Worm (Caenorhabditis elegans) whole organism, late embryonic: ENCODE data around the gene fbxa-152.

Source experiments
- C08G9.2 ChIP-seq: sonication (generic microtip); optimal IDR thresholded peaks from 2 replicates; lab custom pipeline; 2016; ENCODE audit warnings: mild to moderate bottlenecking, missing genetic modification characterization, moderate library complexity, missing compliant biosample characterization
- C38D4.7 ChIP-seq: fragments of 200-800 bp; sonication (Bioruptor generic); optimal IDR thresholded peaks from 2 replicates; lab custom pipeline; 2018; ENCODE audit warnings: mild to moderate bottlenecking, missing genetic modification characterization, moderate library complexity, missing compliant biosample characterization
- K02D7.2 ChIP-seq: sonication (generic microtip); optimal IDR thresholded peaks from 2 replicates; lab custom pipeline; 2017; ENCODE audit warnings: mild to moderate bottlenecking, missing genetic modification characterization, missing compliant biosample characterization
- K09A11.1 ChIP-seq: sonication (generic microtip); optimal IDR thresholded peaks from 2 replicates; lab custom pipeline; 2017; ENCODE audit warnings: antibody characterized with exemption, mild to moderate bottlenecking, missing genetic modification characterization, missing compliant biosample characterization; ENCODE audit not compliant: insufficient read depth
- Y22D7AL.16 ChIP-seq: sonication (generic microtip); optimal IDR thresholded peaks from 2 replicates; lab custom pipeline; 2016; ENCODE audit warnings: missing genetic modification characterization, missing compliant biosample characterization
- ama-1 ChIP-seq: fragments of 150-350 bp; optimal IDR thresholded peaks from 2 replicates; lab custom pipeline; 2014
- ceh-19 ChIP-seq: fragments of 200-800 bp; sonication (Bioruptor generic); optimal IDR thresholded peaks from 2 replicates; lab custom pipeline; 2018; ENCODE audit warnings: mild to moderate bottlenecking, missing genetic modification characterization, missing compliant biosample characterization
- ceh-22 ChIP-seq: sonication (generic microtip); optimal IDR thresholded peaks from 2 replicates; lab custom pipeline; 2017; ENCODE audit warnings: missing biosample characterization, missing genetic modification characterization
- ceh-30 ChIP-seq: fragments of 150-350 bp; optimal IDR thresholded peaks from 2 replicates; lab custom pipeline; 2014; ENCODE audit warnings: missing biosample characterization, missing genetic modification characterization
- ceh-31 ChIP-seq: sonication (generic microtip); optimal IDR thresholded peaks from 2 replicates; lab custom pipeline; 2016; ENCODE audit warnings: missing genetic modification characterization, missing compliant biosample characterization
- ceh-45 ChIP-seq: fragments of 200-800 bp; sonication (Bioruptor generic); IDR thresholded peaks from 2 replicates; pipeline ENCODE4 v1.3.6; 2022; ENCODE audit warnings: missing genetic modification reagents, missing genetic modification characterization, missing compliant biosample characterization
- ceh-48 ChIP-seq: sonication (generic microtip); optimal IDR thresholded peaks from 2 replicates; lab custom pipeline; 2016; ENCODE audit warnings: missing genetic modification characterization, inconsistent platforms, missing compliant biosample characterization
- ceh-6 ChIP-seq: fragments of 200-800 bp; sonication (Bioruptor generic); optimal IDR thresholded peaks from 2 replicates; lab custom pipeline; 2018; ENCODE audit warnings: mild to moderate bottlenecking, missing genetic modification characterization, missing compliant biosample characterization
- ceh-9 ChIP-seq: sonication (generic microtip); optimal IDR thresholded peaks from 2 replicates; lab custom pipeline; 2016; ENCODE audit warnings: mild to moderate bottlenecking, missing genetic modification characterization, inconsistent platforms, missing compliant biosample characterization
- che-1 ChIP-seq: sonication (generic microtip); optimal IDR thresholded peaks from 2 replicates; lab custom pipeline; 2016; ENCODE audit warnings: mild to moderate bottlenecking, missing genetic modification characterization, missing compliant biosample characterization
- dve-1 ChIP-seq: sonication (generic microtip); optimal IDR thresholded peaks from 2 replicates; lab custom pipeline; 2017; ENCODE audit warnings: antibody characterized with exemption, mild to moderate bottlenecking, missing genetic modification characterization, missing compliant biosample characterization
- elt-2 ChIP-seq: sonication (generic microtip); optimal IDR thresholded peaks from 2 replicates; lab custom pipeline; 2016; ENCODE audit warnings: missing genetic modification reagents, missing genetic modification characterization, missing compliant biosample characterization
- elt-4 ChIP-seq: sonication (generic microtip); optimal IDR thresholded peaks from 2 replicates; lab custom pipeline; 2016; ENCODE audit warnings: missing genetic modification characterization, missing compliant biosample characterization
- ets-4 ChIP-seq: sonication (generic microtip); optimal IDR thresholded peaks from 2 replicates; lab custom pipeline; 2016; ENCODE audit warnings: missing genetic modification characterization, missing compliant biosample characterization
- eyg-1 ChIP-seq: sonication (generic microtip); optimal IDR thresholded peaks from 2 replicates; lab custom pipeline; 2016; ENCODE audit warnings: missing genotype, missing genetic modification characterization, missing compliant biosample characterization
- fax-1 ChIP-seq: sonication (generic microtip); optimal IDR thresholded peaks from 2 replicates; lab custom pipeline; 2016; ENCODE audit warnings: missing genotype, missing genetic modification characterization, missing compliant biosample characterization
- gmeb-2 ChIP-seq: sonication (generic microtip); optimal IDR thresholded peaks from 2 replicates; lab custom pipeline; 2016; ENCODE audit warnings: missing genetic modification characterization, inconsistent platforms, missing compliant biosample characterization
- hlh-15 ChIP-seq: sonication (generic microtip); optimal IDR thresholded peaks from 2 replicates; lab custom pipeline; 2016; ENCODE audit warnings: missing genetic modification characterization, missing compliant biosample characterization
- hlh-6 ChIP-seq: sonication (generic microtip); optimal IDR thresholded peaks from 2 replicates; lab custom pipeline; 2016; ENCODE audit warnings: missing genotype, missing genetic modification characterization, missing compliant biosample characterization
- hlh-8 ChIP-seq: sonication (generic microtip); optimal IDR thresholded peaks from 2 replicates; lab custom pipeline; 2016; ENCODE audit warnings: missing genotype, missing genetic modification characterization, missing compliant biosample characterization
- lim-6 ChIP-seq: sonication (generic microtip); optimal IDR thresholded peaks from 2 replicates; lab custom pipeline; 2016; ENCODE audit warnings: missing genetic modification characterization, missing compliant biosample characterization
- lin-11 ChIP-seq: fragments of 200-800 bp; sonication (Bioruptor generic); optimal IDR thresholded peaks from 2 replicates; lab custom pipeline; 2018; ENCODE audit warnings: mild to moderate bottlenecking, missing genetic modification characterization, missing compliant biosample characterization
- nfya-1 ChIP-seq: sonication (generic microtip); optimal IDR thresholded peaks from 2 replicates; lab custom pipeline; 2017; ENCODE audit warnings: missing genetic modification characterization, mild to moderate bottlenecking, missing compliant biosample characterization, antibody characterized with exemption, moderate library complexity
- nhr-11 ChIP-seq: fragments of 150-350 bp; optimal IDR thresholded peaks from 2 replicates; lab custom pipeline; 2014; ENCODE audit warnings: missing biosample characterization, missing genetic modification characterization
- nhr-232 ChIP-seq: sonication (generic microtip); optimal IDR thresholded peaks from 2 replicates; lab custom pipeline; 2016; ENCODE audit warnings: missing genetic modification characterization, missing compliant biosample characterization
- npax-4 ChIP-seq: sonication (generic microtip); optimal IDR thresholded peaks from 2 replicates; lab custom pipeline; 2016; ENCODE audit warnings: missing genetic modification characterization, missing compliant biosample characterization
- odd-2 ChIP-seq: sonication (generic microtip); optimal IDR thresholded peaks from 2 replicates; lab custom pipeline; 2017; ENCODE audit warnings: antibody characterized with exemption, mild to moderate bottlenecking, missing genetic modification characterization, missing compliant biosample characterization
- pag-3 ChIP-seq: sonication (generic microtip); optimal IDR thresholded peaks from 2 replicates; lab custom pipeline; 2016; ENCODE audit warnings: missing compliant biosample characterization, missing genetic modification characterization, borderline replicate concordance
- pat-9 ChIP-seq: fragments of 200-800 bp; sonication (Bioruptor generic); optimal IDR thresholded peaks from 2 replicates; lab custom pipeline; 2018; ENCODE audit warnings: mild to moderate bottlenecking, missing genetic modification characterization, moderate library complexity, missing compliant biosample characterization
- pax-1 ChIP-seq: fragments of 150-350 bp; optimal IDR thresholded peaks from 2 replicates; lab custom pipeline; 2014; ENCODE audit warnings: missing biosample characterization, missing genetic modification characterization
- pha-2 ChIP-seq: sonication (generic microtip); optimal IDR thresholded peaks from 2 replicates; lab custom pipeline; 2017; ENCODE audit warnings: mild to moderate bottlenecking, missing genetic modification characterization, missing compliant biosample characterization
- pha-4 ChIP-seq: fragments of 150-350 bp; optimal IDR thresholded peaks from 2 replicates; lab custom pipeline; 2018; ENCODE audit warnings: missing biosample characterization, missing genetic modification reagents, missing genetic modification characterization
- pqm-1 ChIP-seq: sonication (generic microtip); optimal IDR thresholded peaks from 2 replicates; lab custom pipeline; 2016; ENCODE audit warnings: missing genetic modification characterization, missing compliant biosample characterization
- ref-2 ChIP-seq: sonication (generic microtip); optimal IDR thresholded peaks from 2 replicates; lab custom pipeline; 2016; ENCODE audit warnings: missing genetic modification characterization, missing compliant biosample characterization
- rnt-1 ChIP-seq: sonication (generic microtip); optimal IDR thresholded peaks from 2 replicates; lab custom pipeline; 2016; ENCODE audit warnings: missing genetic modification characterization, missing compliant biosample characterization
- sdc-2 ChIP-seq: sonication (generic microtip); optimal IDR thresholded peaks from 2 replicates; lab custom pipeline; 2016; ENCODE audit warnings: missing genotype, missing genetic modification characterization, missing compliant biosample characterization
- sox-4 ChIP-seq: sonication (generic microtip); optimal IDR thresholded peaks from 2 replicates; lab custom pipeline; 2017; ENCODE audit warnings: mild to moderate bottlenecking, missing genetic modification characterization, inconsistent platforms, missing compliant biosample characterization
- syd-9 ChIP-seq: sonication (generic microtip); optimal IDR thresholded peaks from 2 replicates; lab custom pipeline; 2016; ENCODE audit warnings: mild to moderate bottlenecking, missing genetic modification characterization, moderate library complexity, missing compliant biosample characterization
- tbx-7 ChIP-seq: sonication (generic microtip); optimal IDR thresholded peaks from 2 replicates; lab custom pipeline; 2016; ENCODE audit warnings: missing genotype, missing genetic modification characterization, missing compliant biosample characterization
- ttx-3 ChIP-seq: sonication (generic microtip); optimal IDR thresholded peaks from 2 replicates; lab custom pipeline; 2016; ENCODE audit warnings: missing genetic modification reagents, missing genetic modification characterization, missing compliant biosample characterization
- unc-3 ChIP-seq, 2 experiments: fragments of 200-800 bp in 1 of 2; sonication (Bioruptor generic) in 1 of 2; sonication (generic microtip) in 1 of 2; conservative IDR thresholded peaks in 1 of 2; optimal IDR thresholded peaks in 1 of 2; 2 replicates each; pipeline versions ENCODE4 v1.3.6 to Lab custom; 2016 to 2022; ENCODE audit warnings: missing compliant biosample characterization in 2 of 2, missing genetic modification characterization in 2 of 2, missing genetic modification reagents in 1 of 2
- unc-55 ChIP-seq: sonication (generic microtip); optimal IDR thresholded peaks from 2 replicates; lab custom pipeline; 2017; ENCODE audit warnings: missing biosample characterization, missing genetic modification reagents, missing genetic modification characterization
- unc-86 ChIP-seq: sonication (generic microtip); optimal IDR thresholded peaks from 2 replicates; lab custom pipeline; 2016; ENCODE audit warnings: missing genetic modification characterization, missing compliant biosample characterization
- zip-5 ChIP-seq: sonication (generic microtip); optimal IDR thresholded peaks from 2 replicates; lab custom pipeline; 2016; ENCODE audit warnings: missing genetic modification characterization, missing compliant biosample characterization

fbxa-152 gene

ce11 chrV:15559047-15559446 lies 43.1 kb downstream of the fbxa-152 start, which contains the start of gene acr-18:
acr-18 (minus strand) TSS chrV:15559147.
- TF ChIP-seq sdc-2 (tag; lab: Kevin White, UChicago) (no peak), pag-3 (tag; lab: Kevin White, UChicago) (no peak), hlh-8 (tag; lab: Kevin White, UChicago) (no peak), pax-1 (tag; lab: Kevin White, UChicago) (no peak), elt-4 (no peak), K09A11.1 (no peak), lim-6 (tag; lab: Kevin White, UChicago) (no peak), ama-1 (lab: Kevin White, UChicago) (no peak), hlh-15 (tag; lab: Kevin White, UChicago) (no peak), pha-2 (tag; lab: Kevin White, UChicago) (no peak)

ce11 chrV:15553869-15554268 lies 48.3 kb downstream of the fbxa-152 start:
- no peak for TF ChIP-seq pqm-1 (tag; lab: Kevin White, UChicago)
- TF ChIP-seq ceh-45 (GFP tag; lab: Robert Waterston, UW): 0 out of 2 replicates have a peak, but pooled peaks have one; percentile 41
- TF ChIP-seq syd-9 (tag; lab: Kevin White, UChicago): peak; percentile 23
- peak; percentile 15 for TF ChIP-seq hlh-15 (tag; lab: Kevin White, UChicago)
- TF ChIP-seq K02D7.2 (tag; lab: Kevin White, UChicago): peak; percentile 38
- TF ChIP-seq ceh-19: peak; percentile 25
- TF ChIP-seq unc-55 (GFP tag; lab: Kevin White, UChicago): no peak
- TF ChIP-seq lin-11 (tag; lab: Kevin White, UChicago): peak; percentile 15
- peak; percentile 6 for TF ChIP-seq npax-4 (tag; lab: Kevin White, UChicago)
- TF ChIP-seq nhr-11 (tag; lab: Kevin White, UChicago): no peak
- no peak for TF ChIP-seq ceh-22 (tag; lab: Kevin White, UChicago)
- peak; percentile 43 for TF ChIP-seq nhr-232 (tag; lab: Kevin White, UChicago)
- TF ChIP-seq ama-1 (lab: Kevin White, UChicago): no peak
- peak; percentile 13 for TF ChIP-seq rnt-1 (tag; lab: Kevin White, UChicago)
- no peak for TF ChIP-seq ceh-30 (tag; lab: Kevin White, UChicago)
- no peak for TF ChIP-seq hlh-8 (tag; lab: Kevin White, UChicago)
- no peak for TF ChIP-seq ceh-31 (tag; lab: Kevin White, UChicago)
- no peak for TF ChIP-seq pha-4 (tag; lab: Kevin White, UChicago)
- peak; percentile 27 for TF ChIP-seq pat-9 (tag; lab: Kevin White, UChicago)
- TF ChIP-seq hlh-6 (tag; lab: Kevin White, UChicago): peak; percentile 71
- TF ChIP-seq nfya-1 (tag; lab: Kevin White, UChicago): no peak
- peak; percentile 25 for TF ChIP-seq C08G9.2 (tag; lab: Kevin White, UChicago)
- peak; percentile 44 for TF ChIP-seq sox-4 (tag; lab: Kevin White, UChicago)
- no peak for TF ChIP-seq ets-4
- TF ChIP-seq elt-2: peak; percentile 48
- TF ChIP-seq dve-1 (tag; lab: Kevin White, UChicago): peak; percentile 1
- TF ChIP-seq ceh-6: peak; percentile 12
- TF ChIP-seq che-1 (tag; lab: Kevin White, UChicago): peak; percentile 71
- no peak for TF ChIP-seq unc-86 (tag; lab: Kevin White, UChicago)
- no peak for TF ChIP-seq zip-5 (tag; lab: Kevin White, UChicago)
- peak; percentile 23 for TF ChIP-seq ttx-3 (tag; lab: Kevin White, UChicago)
- TF ChIP-seq ceh-9 (tag; lab: Kevin White, UChicago): no peak
- TF ChIP-seq odd-2: no peak
- TF ChIP-seq ceh-48: no peak
- TF ChIP-seq eyg-1 (tag; lab: Kevin White, UChicago): no peak
- TF ChIP-seq ref-2: no peak
- TF ChIP-seq tbx-7 (tag; lab: Kevin White, UChicago): no peak
- peak; percentile 22 for TF ChIP-seq Y22D7AL.16 (tag; lab: Kevin White, UChicago)
- peak; percentile 46 for TF ChIP-seq gmeb-2 (tag; lab: Kevin White, UChicago)
- TF ChIP-seq unc-3 (GFP tag; conservative IDR thresholded peaks at IDR 0.05; lab: Robert Waterston, UW): no peak
- TF ChIP-seq unc-3 (tag; optimal IDR thresholded peaks at IDR 0.05; lab: Kevin White, UChicago): no peak
- TF ChIP-seq fax-1: no peak
- TF ChIP-seq C38D4.7 (GFP tag; lab: Kevin White, UChicago): peak; percentile 35
